Fruit fly (Drosophila melanogaster) whole organism, prepupa: ENCODE measurements around the gene heph.

Experiments
- Blimp-1 ChIP-seq: fragments of 200-800 bp; sonication (Bioruptor generic); optimal IDR thresholded peaks from 3 replicates; lab custom pipeline; 2017; ENCODE audit warnings: missing biosample characterization, missing genetic modification characterization, mild to moderate bottlenecking, moderate library complexity, missing genetic modification reagents
- CG10631 ChIP-seq: fragments of 200-800 bp; sonication (Bioruptor generic); optimal IDR thresholded peaks from 2 replicates; lab custom pipeline; 2016; ENCODE audit warnings: missing biosample characterization, missing genetic modification characterization
- CG10669 ChIP-seq: fragments of 200-800 bp; sonication (Bioruptor generic); optimal IDR thresholded peaks from 3 replicates; lab custom pipeline; 2018; ENCODE audit warnings: missing biosample characterization, mild to moderate bottlenecking, missing genetic modification characterization, moderate library complexity
- CG11762 ChIP-seq: fragments of 200-800 bp; sonication (Bioruptor generic); optimal IDR thresholded peaks from 3 replicates; lab custom pipeline; 2016; ENCODE audit warnings: missing biosample characterization, missing genetic modification characterization; ENCODE audit not compliant: insufficient read depth
- CG15336 ChIP-seq: fragments of 200-800 bp; sonication (Bioruptor generic); IDR thresholded peaks from 2 replicates; pipeline ENCODE4 v1.3.6; 2022; ENCODE audit warnings: missing biosample characterization, missing genetic modification characterization
- CG1621 ChIP-seq: fragments of 200-800 bp; sonication (Bioruptor generic); optimal IDR thresholded peaks from 3 replicates; lab custom pipeline; 2018; ENCODE audit warnings: missing biosample characterization, mild to moderate bottlenecking, missing genetic modification characterization
- CG16779 ChIP-seq: fragments of 200-800 bp; sonication (Bioruptor generic); optimal IDR thresholded peaks from 3 replicates; lab custom pipeline; 2017; ENCODE audit warnings: missing biosample characterization, mild to moderate bottlenecking, missing genetic modification characterization
- CG31627 ChIP-seq: fragments of 200-800 bp; sonication (Bioruptor generic); optimal IDR thresholded peaks from 3 replicates; lab custom pipeline; 2016; ENCODE audit warnings: missing biosample characterization, missing genetic modification characterization
- CG32006 ChIP-seq: fragments of 200-800 bp; sonication (Bioruptor generic); optimal IDR thresholded peaks from 3 replicates; lab custom pipeline; 2017; ENCODE audit warnings: missing biosample characterization, mild to moderate bottlenecking, missing genetic modification characterization
- CG3919 ChIP-seq: fragments of 200-800 bp; sonication (Bioruptor generic); optimal IDR thresholded peaks from 3 replicates; lab custom pipeline; 2016; ENCODE audit warnings: missing biosample characterization, missing genetic modification characterization
- CG6163 ChIP-seq: fragments of 200-800 bp; sonication (Bioruptor generic); IDR thresholded peaks from 3 replicates; pipeline ENCODE4 v1.3.6; 2022; ENCODE audit warnings: missing biosample characterization, missing genetic modification characterization
- CG6276 ChIP-seq: fragments of 200-800 bp; sonication (Bioruptor generic); optimal IDR thresholded peaks from 2 replicates; lab custom pipeline; 2017; ENCODE audit warnings: missing biosample characterization, mild to moderate bottlenecking, missing genetic modification characterization
- CG6792 ChIP-seq: fragments of 200-800 bp; sonication (Bioruptor generic); optimal IDR thresholded peaks from 3 replicates; lab custom pipeline; 2016; ENCODE audit warnings: missing biosample characterization, missing genetic modification characterization
- CG6854 ChIP-seq: fragments of 200-800 bp; sonication (Bioruptor generic); optimal IDR thresholded peaks from 2 replicates; lab custom pipeline; 2017; ENCODE audit warnings: missing biosample characterization, mild to moderate bottlenecking, missing genetic modification characterization
- CG7368 ChIP-seq: fragments of 200-800 bp; sonication (Bioruptor generic); optimal IDR thresholded peaks from 3 replicates; lab custom pipeline; 2016; ENCODE audit warnings: missing biosample characterization, missing genetic modification characterization
- CG8319 ChIP-seq: fragments of 200-800 bp; sonication (Bioruptor generic); optimal IDR thresholded peaks from 3 replicates; lab custom pipeline; 2016; ENCODE audit warnings: missing biosample characterization, missing genetic modification characterization
- CG9139 ChIP-seq: fragments of 200-800 bp; sonication (Bioruptor generic); optimal IDR thresholded peaks from 3 replicates; lab custom pipeline; 2017; ENCODE audit warnings: missing biosample characterization, mild to moderate bottlenecking, missing genetic modification characterization
- Eip75B ChIP-seq: fragments of 200-800 bp; sonication (Bioruptor generic); optimal IDR thresholded peaks from 3 replicates; lab custom pipeline; 2016; ENCODE audit warnings: missing biosample characterization, missing genetic modification characterization
- Eip78C ChIP-seq: fragments of 200-800 bp; sonication (Bioruptor generic); peaks from one replicate; lab custom pipeline; 2016; ENCODE audit warnings: missing biosample characterization, missing genetic modification characterization
- Ets21C ChIP-seq: fragments of 200-800 bp; sonication (Bioruptor generic); optimal IDR thresholded peaks from 3 replicates; lab custom pipeline; 2016; ENCODE audit warnings: missing biosample characterization, missing genetic modification characterization
- Ets96B ChIP-seq: fragments of 200-800 bp; optimal IDR thresholded peaks from 2 replicates; lab custom pipeline; 2019; ENCODE audit warnings: missing biosample characterization, mild to moderate bottlenecking, missing genetic modification characterization, moderate library complexity
- Gug ChIP-seq: fragments of 200-800 bp; sonication (Bioruptor generic); IDR thresholded peaks from 2 replicates; pipeline ENCODE4 v1.3.6; 2022; ENCODE audit warnings: missing biosample characterization, missing genetic modification characterization
- Hr39 ChIP-seq: fragments of 200-800 bp; sonication (Bioruptor generic); optimal IDR thresholded peaks from 2 replicates; lab custom pipeline; 2016; ENCODE audit warnings: missing biosample characterization, missing genetic modification characterization
- Hr4 ChIP-seq: fragments of 200-800 bp; sonication (Bioruptor generic); optimal IDR thresholded peaks from 3 replicates; lab custom pipeline; 2016; ENCODE audit warnings: missing biosample characterization, missing genetic modification characterization
- Met ChIP-seq: fragments of 200-800 bp; sonication (Bioruptor generic); optimal IDR thresholded peaks from 3 replicates; lab custom pipeline; 2016; ENCODE audit warnings: missing biosample characterization, missing genetic modification characterization
- OdsH ChIP-seq: fragments of 200-800 bp; sonication (Bioruptor generic); optimal IDR thresholded peaks from 3 replicates; lab custom pipeline; 2016; ENCODE audit warnings: missing biosample characterization, missing genetic modification characterization
- Smox ChIP-seq: fragments of 200-800 bp; sonication (Bioruptor generic); optimal IDR thresholded peaks from 3 replicates; lab custom pipeline; 2016; ENCODE audit warnings: missing biosample characterization, missing genetic modification characterization
- Sox102F ChIP-seq: fragments of 200-800 bp; sonication (Bioruptor generic); optimal IDR thresholded peaks from 2 replicates; lab custom pipeline; 2016; ENCODE audit warnings: missing biosample characterization, mild to moderate bottlenecking, missing genetic modification characterization
- Sox14 ChIP-seq: fragments of 200-800 bp; sonication (Bioruptor generic); optimal IDR thresholded peaks from 3 replicates; lab custom pipeline; 2016; ENCODE audit warnings: missing biosample characterization, missing genetic modification characterization
- Sox15 ChIP-seq: fragments of 200-800 bp; sonication (Bioruptor generic); optimal IDR thresholded peaks from 3 replicates; lab custom pipeline; 2016; ENCODE audit warnings: missing biosample characterization, missing genetic modification characterization
- achi ChIP-seq: fragments of 200-800 bp; sonication (Bioruptor generic); optimal IDR thresholded peaks from 3 replicates; lab custom pipeline; 2016; ENCODE audit warnings: missing biosample characterization, missing genetic modification characterization
- acj6 ChIP-seq: fragments of 200-800 bp; sonication (Bioruptor generic); optimal IDR thresholded peaks from 3 replicates; lab custom pipeline; 2016; ENCODE audit warnings: missing biosample characterization, missing genetic modification characterization
- cyc ChIP-seq: fragments of 200-800 bp; sonication (Bioruptor generic); optimal IDR thresholded peaks from 3 replicates; lab custom pipeline; 2016; ENCODE audit warnings: missing biosample characterization, missing genetic modification characterization
- dsx ChIP-seq: fragments of 200-800 bp; optimal IDR thresholded peaks from 3 replicates; lab custom pipeline; 2019; ENCODE audit warnings: missing biosample characterization, mild to moderate bottlenecking, missing genetic modification characterization, moderate library complexity; ENCODE audit not compliant: poor library complexity, severe bottlenecking
- eg ChIP-seq: fragments of 200-800 bp; sonication (Bioruptor generic); IDR thresholded peaks from 3 replicates; pipeline ENCODE4 v1.3.6; 2022; ENCODE audit warnings: missing biosample characterization, missing genetic modification characterization
- esn ChIP-seq: fragments of 200-800 bp; sonication (Bioruptor generic); optimal IDR thresholded peaks from 2 replicates; lab custom pipeline; 2016; ENCODE audit warnings: missing biosample characterization, mild to moderate bottlenecking, missing genetic modification characterization, moderate library complexity
- fd59A ChIP-seq: fragments of 200-800 bp; sonication (Bioruptor generic); optimal IDR thresholded peaks from 2 replicates; lab custom pipeline; 2017; ENCODE audit warnings: missing biosample characterization, mild to moderate bottlenecking, missing genetic modification characterization, missing genetic modification reagents
- fd85E ChIP-seq: fragments of 200-800 bp; sonication (Bioruptor generic); optimal IDR thresholded peaks from 3 replicates; lab custom pipeline; 2016; ENCODE audit warnings: missing biosample characterization, missing genetic modification characterization
- lz ChIP-seq: fragments of 200-800 bp; sonication (Bioruptor generic); optimal IDR thresholded peaks from 3 replicates; lab custom pipeline; 2016; ENCODE audit warnings: missing biosample characterization, missing genetic modification characterization
- net ChIP-seq: fragments of 200-800 bp; sonication (Bioruptor generic); optimal IDR thresholded peaks from 3 replicates; lab custom pipeline; 2016; ENCODE audit warnings: missing biosample characterization, missing genetic modification characterization
- salr ChIP-seq, 2 experiments: fragments of 200-800 bp; sonication (Bioruptor generic); optimal IDR thresholded peaks; 3 replicates each; lab custom pipeline; 2016 to 2018; ENCODE audit warnings: missing biosample characterization in 2 of 2, missing genetic modification characterization in 2 of 2, mild to moderate bottlenecking in 1 of 2
- spab ChIP-seq: fragments of 200-800 bp; sonication (Bioruptor generic); optimal IDR thresholded peaks from 2 replicates; lab custom pipeline; 2017; ENCODE audit warnings: missing biosample characterization, mild to moderate bottlenecking, missing genetic modification characterization, missing genetic modification reagents
- svp ChIP-seq: fragments of 200-800 bp; sonication (Bioruptor generic); peaks from one replicate; lab custom pipeline; 2016; ENCODE audit warnings: missing biosample characterization, missing genetic modification characterization
- topi ChIP-seq: fragments of 200-800 bp; sonication (Bioruptor generic); optimal IDR thresholded peaks from 3 replicates; lab custom pipeline; 2016; ENCODE audit warnings: missing biosample characterization, missing genetic modification characterization
- vri ChIP-seq: fragments of 200-800 bp; sonication (Bioruptor generic); optimal IDR thresholded peaks from 3 replicates; lab custom pipeline; 2016; ENCODE audit warnings: missing biosample characterization, mild to moderate bottlenecking, missing genetic modification characterization

heph gene

dm6 chr3R:31949433-31949832 is 65.9 kb downstream of the heph start (continued):
- TF ChIP-seq CG6854 (GFP tag; lab: Kevin White, UChicago) (no peak), CG11762 (GFP tag; lab: Kevin White, UChicago) (no peak), Met (GFP tag; lab: Kevin White, UChicago) (peak; percentile 39), CG9139 (GFP tag; lab: Kevin White, UChicago) (no peak), Sox102F (GFP tag; lab: Kevin White, UChicago) (peak; percentile 45), Eip78C (peak; percentile 81), CG1621 (no peak)
- TF ChIP-seq, all 60 proteins: peak for 15

dm6 chr3R:31945684-31946083 is 69.6 kb downstream of the heph start:
- TF ChIP-seq CG15336 (GFP tag; lab: Robert Waterston, UW) = no peak
- TF ChIP-seq Smox = peak; percentile 19
- TF ChIP-seq eg (GFP tag; lab: Robert Waterston, UW) = 0 out of 3 replicates have a peak, but pooled peaks have one; percentile 34
- peak; percentile 35 for TF ChIP-seq Hr4 (GFP tag; lab: Kevin White, UChicago)
- TF ChIP-seq CG31627 = peak; percentile 5
- TF ChIP-seq Hr39 (GFP tag; lab: Kevin White, UChicago) = peak; percentile 28
- peak; percentile 2 for TF ChIP-seq CG6854 (GFP tag; lab: Kevin White, UChicago)
- TF ChIP-seq Eip78C = peak; percentile 46
- no peak for TF ChIP-seq acj6 (GFP tag; lab: Kevin White, UChicago)
- peak; percentile 11 for TF ChIP-seq dsx (GFP tag; lab: Kevin White, UChicago)
- peak; percentile 0 for TF ChIP-seq Sox14 (GFP tag; lab: Kevin White, UChicago)
- TF ChIP-seq net (GFP tag; lab: Kevin White, UChicago) = peak; percentile 35
- TF ChIP-seq CG6792 (GFP tag; lab: Kevin White, UChicago) = no peak
- TF ChIP-seq esn (GFP tag; lab: Kevin White, UChicago) = peak; percentile 46
- TF ChIP-seq Sox102F (GFP tag; lab: Kevin White, UChicago) = no peak
- no peak for TF ChIP-seq CG16779
- peak; percentile 6 for TF ChIP-seq CG10631 (GFP tag; lab: Kevin White, UChicago)
- TF ChIP-seq salr (GFP tag; optimal IDR thresholded peaks at IDR 0.05; lab: Kevin White, UChicago) = no peak
- peak; percentile 20 for TF ChIP-seq lz (GFP tag; lab: Kevin White, UChicago)
- TF ChIP-seq fd59A (GFP tag; lab: Kevin White, UChicago) = no peak
- peak; percentile 2 for TF ChIP-seq topi
- peak; percentile 28; the same call in 1 of the 3 replicates for TF ChIP-seq CG6163 (GFP tag; lab: Robert Waterston, UW)
- TF ChIP-seq CG8319 = no peak
- peak; percentile 19 for TF ChIP-seq OdsH (GFP tag; lab: Kevin White, UChicago)
- peak; percentile 49 for TF ChIP-seq svp (GFP tag; lab: Kevin White, UChicago)
- peak; percentile 40 for TF ChIP-seq CG32006 (GFP tag; lab: Kevin White, UChicago)
- TF ChIP-seq fd85E (GFP tag; lab: Kevin White, UChicago) = no peak
- no peak for TF ChIP-seq Ets96B (tag; lab: Kevin White, UChicago)

dm6 chr3R:31943720-31944586 is 71.4 kb downstream of the heph start:
- no peak for TF ChIP-seq CG8319
- peak; percentile 43 for TF ChIP-seq Eip75B (GFP tag; lab: Kevin White, UChicago)
- TF ChIP-seq CG6276 (GFP tag; lab: Kevin White, UChicago) = peak; percentile 32
- peak; percentile 43 for TF ChIP-seq achi (GFP tag; lab: Kevin White, UChicago)
- TF ChIP-seq Smox = peak; percentile 36
- TF ChIP-seq fd59A (GFP tag; lab: Kevin White, UChicago) = no peak
- TF ChIP-seq CG6163 (GFP tag; lab: Robert Waterston, UW) = peak; percentile 68
- TF ChIP-seq Gug (GFP tag; lab: Robert Waterston, UW) = peak; percentile 30
- peak; percentile 22 for TF ChIP-seq CG31627
- TF ChIP-seq Ets21C = no peak
- TF ChIP-seq CG11762 (GFP tag; lab: Kevin White, UChicago) = no peak
- peak; percentile 69 for TF ChIP-seq svp (GFP tag; lab: Kevin White, UChicago)
- no peak for TF ChIP-seq CG10669
- TF ChIP-seq CG9139 (GFP tag; lab: Kevin White, UChicago) = no peak
- peak; percentile 37 for TF ChIP-seq acj6 (GFP tag; lab: Kevin White, UChicago)
- TF ChIP-seq CG32006 (GFP tag; lab: Kevin White, UChicago) = peak; percentile 76
- TF ChIP-seq Sox15 (GFP tag; lab: Kevin White, UChicago) = no peak
- TF ChIP-seq Blimp-1 (GFP tag; lab: Kevin White, UChicago) = peak; percentile 73
- peak; percentile 74 for TF ChIP-seq CG15336 (GFP tag; lab: Robert Waterston, UW)
- TF ChIP-seq CG10631 (GFP tag; lab: Kevin White, UChicago) = peak; percentile 67
- TF ChIP-seq CG7368 (GFP tag; lab: Kevin White, UChicago) = no peak
- peak; percentile 7 for TF ChIP-seq cyc (GFP tag; lab: Kevin White, UChicago)
- peak; percentile 43 for TF ChIP-seq CG3919 (GFP tag; lab: Kevin White, UChicago)
- no peak for TF ChIP-seq spab (GFP tag; lab: Kevin White, UChicago)
- peak; percentile 3 for TF ChIP-seq vri (GFP tag; lab: Kevin White, UChicago)
